Worm (Caenorhabditis elegans) whole organism, late embryonic: Measurements from ENCODE around the gene Y57G11C.1130.

Experiments
- C38D4.7 ChIP-seq: fragments of 200-800 bp; sonication (Bioruptor generic); optimal IDR thresholded peaks from 2 replicates; lab custom pipeline; 2018; ENCODE audit warnings: mild to moderate bottlenecking, missing genetic modification characterization, moderate library complexity, missing compliant biosample characterization
- F13H6.1 ChIP-seq: sonication (generic microtip); optimal IDR thresholded peaks from 2 replicates; lab custom pipeline; 2016; ENCODE audit warnings: missing genetic modification characterization, missing compliant biosample characterization
- Y22D7AL.16 ChIP-seq: sonication (generic microtip); optimal IDR thresholded peaks from 2 replicates; lab custom pipeline; 2016; ENCODE audit warnings: missing genetic modification characterization, missing compliant biosample characterization
- ama-1 ChIP-seq: fragments of 150-350 bp; optimal IDR thresholded peaks from 2 replicates; lab custom pipeline; 2014
- ceh-14 ChIP-seq: sonication (generic microtip); optimal IDR thresholded peaks from 2 replicates; lab custom pipeline; 2016; ENCODE audit warnings: missing genotype, missing genetic modification characterization, missing compliant biosample characterization
- ceh-18 ChIP-seq: sonication (generic microtip); optimal IDR thresholded peaks from 2 replicates; lab custom pipeline; 2016; ENCODE audit warnings: missing genetic modification characterization, missing compliant biosample characterization
- ceh-19 ChIP-seq: fragments of 200-800 bp; sonication (Bioruptor generic); optimal IDR thresholded peaks from 2 replicates; lab custom pipeline; 2018; ENCODE audit warnings: mild to moderate bottlenecking, missing genetic modification characterization, missing compliant biosample characterization
- ceh-2 ChIP-seq: sonication (generic microtip); optimal IDR thresholded peaks from 2 replicates; lab custom pipeline; 2016; ENCODE audit warnings: missing genotype, missing genetic modification characterization, missing compliant biosample characterization
- ceh-22 ChIP-seq: sonication (generic microtip); optimal IDR thresholded peaks from 2 replicates; lab custom pipeline; 2017; ENCODE audit warnings: missing biosample characterization, missing genetic modification characterization
- ceh-30 ChIP-seq: fragments of 150-350 bp; optimal IDR thresholded peaks from 2 replicates; lab custom pipeline; 2014; ENCODE audit warnings: missing biosample characterization, missing genetic modification characterization
- ceh-31 ChIP-seq: sonication (generic microtip); optimal IDR thresholded peaks from 2 replicates; lab custom pipeline; 2016; ENCODE audit warnings: missing genetic modification characterization, missing compliant biosample characterization
- ceh-34 ChIP-seq: sonication (generic microtip); optimal IDR thresholded peaks from 2 replicates; lab custom pipeline; 2016; ENCODE audit warnings: mild to moderate bottlenecking, missing genetic modification characterization, missing compliant biosample characterization
- che-1 ChIP-seq: sonication (generic microtip); optimal IDR thresholded peaks from 2 replicates; lab custom pipeline; 2016; ENCODE audit warnings: mild to moderate bottlenecking, missing genetic modification characterization, missing compliant biosample characterization
- dmd-4 ChIP-seq: sonication (generic microtip); optimal IDR thresholded peaks from 2 replicates; lab custom pipeline; 2016; ENCODE audit warnings: borderline replicate concordance, missing genetic modification characterization, missing compliant biosample characterization
- dve-1 ChIP-seq: sonication (generic microtip); optimal IDR thresholded peaks from 2 replicates; lab custom pipeline; 2017; ENCODE audit warnings: antibody characterized with exemption, mild to moderate bottlenecking, missing genetic modification characterization, missing compliant biosample characterization
- eyg-1 ChIP-seq: sonication (generic microtip); optimal IDR thresholded peaks from 2 replicates; lab custom pipeline; 2016; ENCODE audit warnings: missing genotype, missing genetic modification characterization, missing compliant biosample characterization
- fax-1 ChIP-seq: sonication (generic microtip); optimal IDR thresholded peaks from 2 replicates; lab custom pipeline; 2016; ENCODE audit warnings: missing genotype, missing genetic modification characterization, missing compliant biosample characterization
- fkh-10 ChIP-seq: fragments of 150-350 bp; optimal IDR thresholded peaks from 2 replicates; lab custom pipeline; 2014; ENCODE audit warnings: missing biosample characterization, missing genetic modification reagents, missing genetic modification characterization
- hlh-13 ChIP-seq: fragments of 200-800 bp; sonication (Bioruptor generic); optimal IDR thresholded peaks from 2 replicates; lab custom pipeline; 2018; ENCODE audit warnings: mild to moderate bottlenecking, missing genetic modification characterization, missing compliant biosample characterization
- hlh-15 ChIP-seq: sonication (generic microtip); optimal IDR thresholded peaks from 2 replicates; lab custom pipeline; 2016; ENCODE audit warnings: missing genetic modification characterization, missing compliant biosample characterization
- hlh-8 ChIP-seq: sonication (generic microtip); optimal IDR thresholded peaks from 2 replicates; lab custom pipeline; 2016; ENCODE audit warnings: missing genotype, missing genetic modification characterization, missing compliant biosample characterization
- lin-11 ChIP-seq: fragments of 200-800 bp; sonication (Bioruptor generic); optimal IDR thresholded peaks from 2 replicates; lab custom pipeline; 2018; ENCODE audit warnings: mild to moderate bottlenecking, missing genetic modification characterization, missing compliant biosample characterization
- mec-3 ChIP-seq: sonication (generic microtip); optimal IDR thresholded peaks from 2 replicates; lab custom pipeline; 2016; ENCODE audit warnings: borderline replicate concordance, missing genetic modification characterization, missing compliant biosample characterization
- nfya-1 ChIP-seq: sonication (generic microtip); optimal IDR thresholded peaks from 2 replicates; lab custom pipeline; 2017; ENCODE audit warnings: missing genetic modification characterization, mild to moderate bottlenecking, missing compliant biosample characterization, antibody characterized with exemption, moderate library complexity
- nhr-232 ChIP-seq: sonication (generic microtip); optimal IDR thresholded peaks from 2 replicates; lab custom pipeline; 2016; ENCODE audit warnings: missing genetic modification characterization, missing compliant biosample characterization
- pag-3 ChIP-seq: sonication (generic microtip); optimal IDR thresholded peaks from 2 replicates; lab custom pipeline; 2016; ENCODE audit warnings: missing compliant biosample characterization, missing genetic modification characterization, borderline replicate concordance
- pax-1 ChIP-seq: fragments of 150-350 bp; optimal IDR thresholded peaks from 2 replicates; lab custom pipeline; 2014; ENCODE audit warnings: missing biosample characterization, missing genetic modification characterization
- pha-2 ChIP-seq: sonication (generic microtip); optimal IDR thresholded peaks from 2 replicates; lab custom pipeline; 2017; ENCODE audit warnings: mild to moderate bottlenecking, missing genetic modification characterization, missing compliant biosample characterization
- pqm-1 ChIP-seq: sonication (generic microtip); optimal IDR thresholded peaks from 2 replicates; lab custom pipeline; 2016; ENCODE audit warnings: missing genetic modification characterization, missing compliant biosample characterization
- rnt-1 ChIP-seq: sonication (generic microtip); optimal IDR thresholded peaks from 2 replicates; lab custom pipeline; 2016; ENCODE audit warnings: missing genetic modification characterization, missing compliant biosample characterization
- sdc-2 ChIP-seq: sonication (generic microtip); optimal IDR thresholded peaks from 2 replicates; lab custom pipeline; 2016; ENCODE audit warnings: missing genotype, missing genetic modification characterization, missing compliant biosample characterization
- sox-2 ChIP-seq: fragments of 200-800 bp; sonication (Bioruptor generic); IDR thresholded peaks from 2 replicates; pipeline ENCODE4 v1.3.6; 2022; ENCODE audit warnings: missing genetic modification reagents, missing genetic modification characterization, missing compliant biosample characterization
- tbx-2 ChIP-seq: sonication (generic microtip); optimal IDR thresholded peaks from 2 replicates; lab custom pipeline; 2016; ENCODE audit warnings: missing genetic modification characterization, missing compliant biosample characterization
- unc-3 ChIP-seq, 2 experiments: fragments of 200-800 bp in 1 of 2; sonication (Bioruptor generic) in 1 of 2; sonication (generic microtip) in 1 of 2; conservative IDR thresholded peaks in 1 of 2; optimal IDR thresholded peaks in 1 of 2; 2 replicates each; pipeline versions ENCODE4 v1.3.6 to Lab custom; 2016 to 2022; ENCODE audit warnings: missing compliant biosample characterization in 2 of 2, missing genetic modification characterization in 2 of 2, missing genetic modification reagents in 1 of 2
- unc-42 ChIP-seq: sonication (generic microtip); optimal IDR thresholded peaks from 2 replicates; lab custom pipeline; 2016; ENCODE audit warnings: missing genotype, missing genetic modification characterization, missing compliant biosample characterization

Gene Y57G11C.1130

DNA sequence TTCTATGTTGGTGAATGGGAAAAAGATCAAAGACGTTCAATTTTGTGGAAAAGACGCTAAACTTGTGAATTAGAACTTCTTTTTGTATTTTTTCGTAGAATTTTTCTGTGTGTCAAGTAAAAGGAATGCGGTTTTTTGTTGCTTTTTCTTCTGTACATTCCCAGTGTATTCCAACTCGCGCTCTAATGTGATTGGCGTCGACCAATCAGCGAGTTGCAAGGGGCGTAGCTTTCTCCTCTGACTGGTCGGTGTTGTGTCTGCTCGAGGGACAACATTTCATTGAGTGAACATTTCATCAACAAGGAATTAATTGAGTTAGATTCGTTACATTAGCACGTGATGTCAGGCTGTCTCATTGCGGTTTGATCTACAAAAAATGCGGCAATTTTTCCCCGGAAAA lies 18.6 kb downstream of the Y57G11C.1130 start:
- TF ChIP-seq pha-2 (tag; lab: Kevin White, UChicago): no peak
- peak; percentile 68 for TF ChIP-seq nfya-1 (tag; lab: Kevin White, UChicago)
- no peak for TF ChIP-seq nhr-232 (tag; lab: Kevin White, UChicago)
- TF ChIP-seq eyg-1 (tag; lab: Kevin White, UChicago): no peak
- no peak for TF ChIP-seq pag-3
- TF ChIP-seq hlh-13 (GFP tag; lab: Kevin White, UChicago): no peak
- TF ChIP-seq fax-1 (tag; lab: Kevin White, UChicago): no peak
- no peak for TF ChIP-seq ceh-2 (tag; lab: Kevin White, UChicago)

DNA sequence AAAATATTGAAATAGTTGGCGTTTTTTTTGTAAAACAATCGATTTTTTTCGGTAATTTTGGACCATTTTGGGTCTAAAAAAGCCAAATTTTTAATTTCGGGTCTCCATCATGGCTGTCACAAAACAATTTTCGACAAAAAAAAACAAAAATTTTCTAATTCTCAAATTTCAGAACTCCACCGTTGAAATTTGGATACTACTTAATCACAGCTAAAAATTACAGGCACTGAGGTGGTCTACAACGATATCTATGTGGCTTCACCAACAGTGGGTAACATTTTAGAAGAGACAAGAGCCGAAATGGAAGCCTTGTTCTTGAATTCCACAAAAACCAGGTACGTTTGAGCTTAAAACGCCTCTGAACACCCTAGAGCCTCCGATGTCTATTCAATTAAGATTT lies 20.0 kb downstream of the Y57G11C.1130 start, which contains the start of gene Y57G11C.1142:
Y57G11C.1142 (plus strand) TSS at position 301 of the 400 bp plus-strand sequence.
- TF ChIP-seq unc-3 (GFP tag; conservative IDR thresholded peaks at IDR 0.05; lab: Robert Waterston, UW): no peak
- TF ChIP-seq unc-3 (tag; optimal IDR thresholded peaks at IDR 0.05; lab: Kevin White, UChicago): no peak
- TF ChIP-seq pag-3: no peak
- no peak for TF ChIP-seq fkh-10 (GFP tag; lab: Kevin White, UChicago)
- no peak for TF ChIP-seq hlh-8 (tag; lab: Kevin White, UChicago)
- no peak for TF ChIP-seq fax-1 (tag; lab: Kevin White, UChicago)
- TF ChIP-seq dmd-4 (tag; lab: Kevin White, UChicago): no peak
- TF ChIP-seq che-1 (tag; lab: Kevin White, UChicago): no peak
- no peak for TF ChIP-seq Y22D7AL.16 (tag; lab: Kevin White, UChicago)
- TF ChIP-seq sox-2 (GFP tag; lab: Robert Waterston, UW): no peak
- TF ChIP-seq ceh-30: no peak
- TF ChIP-seq, all 69 proteins: peak for 0

DNA sequence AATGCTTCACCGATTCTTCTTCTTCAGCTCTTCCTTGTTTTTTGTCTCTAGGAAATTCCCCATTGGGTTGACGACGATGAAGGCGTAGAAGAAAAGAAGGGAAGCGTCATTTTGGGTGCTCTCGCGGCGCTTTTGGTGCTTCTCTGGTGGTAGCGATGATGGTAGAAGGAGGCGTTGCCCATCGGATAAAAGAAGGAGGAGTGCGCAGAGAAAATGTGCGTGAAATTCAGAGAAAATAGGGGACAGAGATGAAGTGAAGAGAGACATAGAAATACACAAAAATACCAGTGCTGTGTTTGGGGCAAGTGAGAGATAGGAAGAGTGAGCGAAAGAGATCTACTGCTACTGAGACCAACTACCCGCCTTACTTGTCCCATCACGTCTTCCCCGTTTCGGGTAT lies 24.6 kb downstream of the Y57G11C.1130 start, which contains the start of gene oig-5:
oig-5 (plus strand) TSS at position 301 of the 400 bp plus-strand sequence.
- no peak for TF ChIP-seq eyg-1 (tag; lab: Kevin White, UChicago)
- no peak for TF ChIP-seq tbx-2
- TF ChIP-seq ceh-31 (tag; lab: Kevin White, UChicago): peak; percentile 9

DNA sequence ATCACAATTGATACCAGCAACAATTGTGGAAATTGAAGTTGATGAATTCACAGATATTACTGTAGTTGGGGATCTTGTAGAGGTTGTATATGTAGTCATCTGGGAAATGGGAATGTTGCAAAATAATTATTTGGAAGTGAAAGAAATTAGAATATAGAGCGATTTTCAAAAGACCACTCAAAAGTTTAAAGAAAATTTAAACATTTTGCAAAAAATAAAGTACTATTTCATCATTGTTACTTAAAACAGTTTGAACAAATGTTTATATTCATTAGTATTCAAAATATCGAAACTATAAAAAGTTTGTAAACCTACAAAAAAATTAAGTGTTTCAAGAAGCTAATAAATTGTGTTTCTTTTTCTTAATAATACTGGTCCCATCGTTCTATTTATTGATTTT lies 34.0 kb downstream of the Y57G11C.1130 start, which contains the start of gene Y57G11C.46:
Y57G11C.46 (minus strand) TSS at position 101 of the 400 bp plus-strand sequence.
- TF ChIP-seq pax-1: no peak
- TF ChIP-seq unc-42 (tag; lab: Kevin White, UChicago): no peak
- no peak for TF ChIP-seq che-1 (tag; lab: Kevin White, UChicago)
- TF ChIP-seq ceh-22 (tag; lab: Kevin White, UChicago): no peak
- no peak for TF ChIP-seq F13H6.1 (tag; lab: Kevin White, UChicago)
- no peak for TF ChIP-seq ceh-14 (tag; lab: Kevin White, UChicago)
- no peak for TF ChIP-seq ceh-19
- no peak for TF ChIP-seq ceh-31 (tag; lab: Kevin White, UChicago)
- TF ChIP-seq ceh-18 (tag; lab: Kevin White, UChicago): no peak
- no peak for TF ChIP-seq ceh-34 (tag; lab: Kevin White, UChicago)
- TF ChIP-seq ceh-2 (tag; lab: Kevin White, UChicago): no peak

DNA sequence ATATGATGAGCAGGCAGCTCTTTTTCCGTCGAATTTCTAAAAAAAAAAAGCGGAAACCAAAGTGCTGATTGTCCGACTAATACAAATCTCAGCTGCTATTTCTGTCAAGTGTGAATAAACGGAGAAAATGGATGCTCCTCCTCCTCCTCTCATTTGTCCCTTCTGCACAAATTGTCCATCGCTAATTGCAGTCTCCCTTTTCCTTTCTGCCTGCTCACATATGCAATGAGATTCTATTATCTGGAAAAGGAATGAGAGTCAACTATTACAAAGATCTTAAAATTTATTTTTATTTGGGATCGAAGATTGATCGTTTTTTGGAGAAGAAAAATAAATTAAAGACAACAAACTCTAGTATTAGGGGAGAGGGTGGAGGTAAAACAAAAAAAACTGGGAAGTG lies 40.0 kb downstream of the Y57G11C.1130 start:
- TF ChIP-seq ceh-22 (tag; lab: Kevin White, UChicago) (no peak), ama-1 (lab: Kevin White, UChicago) (peak; percentile 80), hlh-8 (tag; lab: Kevin White, UChicago) (no peak), pqm-1 (tag; lab: Kevin White, UChicago) (no peak)

DNA sequence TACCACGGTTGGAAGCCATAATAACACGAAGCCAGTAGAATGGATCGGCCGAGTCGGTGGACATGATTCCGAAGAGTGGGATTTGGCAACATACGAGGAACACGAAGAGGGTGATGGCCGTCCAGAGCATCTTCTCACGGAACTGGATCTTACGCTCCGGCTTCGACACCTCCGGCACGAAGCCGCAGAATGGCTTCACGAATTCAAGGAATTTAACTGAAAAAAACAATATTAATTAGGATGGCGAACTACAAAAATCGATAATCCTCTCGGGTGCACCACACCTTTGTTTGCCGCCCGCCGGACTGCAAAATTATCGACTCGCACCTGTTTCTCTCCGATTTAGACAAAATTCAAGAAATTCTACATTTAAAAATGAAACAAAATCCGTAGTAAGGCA lies 41.9 kb downstream of the Y57G11C.1130 start:
- TF ChIP-seq hlh-15 (tag; lab: Kevin White, UChicago) (no peak), rnt-1 (tag; lab: Kevin White, UChicago) (no peak), lin-11 (tag; lab: Kevin White, UChicago) (no peak), mec-3 (tag; lab: Kevin White, UChicago) (no peak), dve-1 (tag; lab: Kevin White, UChicago) (no peak), sdc-2 (tag; lab: Kevin White, UChicago) (no peak), C38D4.7 (GFP tag; lab: Kevin White, UChicago) (no peak)
